Worm (Caenorhabditis elegans): Measurements from ENCODE around the gene W03C9.8.
A peak's percentile ranks its signal among the peaks of the same experiment; 100 is the strongest.

W03C9.8 gene

ce11 chrII:11964847-11965246, 16.3 kb downstream of the W03C9.8 start (continued):
- TF ChIP-seq attf-5 (GFP tag; optimal IDR thresholded peaks at IDR 0.05) (peak; percentile 42), snpc-1.1 (tag; optimal IDR thresholded peaks at IDR 0.05; ENCODE audit: insufficient read depth) (no peak), Y56A3A.18 (GFP tag; IDR thresholded peaks at IDR 0.05) (0 out of 2 replicates have a peak, but pooled peaks have one; percentile 61), fkh-3 (tag; optimal IDR thresholded peaks at IDR 0.05) (no peak), rpc-1 (optimal IDR thresholded peaks at IDR 0.05) (no peak), rpc-1 (tag; optimal IDR thresholded peaks at IDR 0.05) (no peak)

ce11 chrII:11966602-11967001, 18.0 kb downstream of the W03C9.8 start, which contains the start of gene rab-7:
rab-7 (minus strand) TSS chrII:11966931.
- no peak for TF ChIP-seq egl-18 (GFP tag; IDR thresholded peaks at IDR 0.05)
- no peak for TF ChIP-seq lsl-1 (GFP tag; optimal IDR thresholded peaks at IDR 0.05)
- TF ChIP-seq lin-40 (tag; optimal IDR thresholded peaks at IDR 0.05), result no peak
- TF ChIP-seq ztf-6 (GFP tag; IDR thresholded peaks at IDR 0.05), result no peak
- no peak for TF ChIP-seq nfya-1 (tag; optimal IDR thresholded peaks at IDR 0.05; ENCODE audit: borderline replicate concordance, insufficient read depth)
- no peak for TF ChIP-seq cebp-1 (GFP tag; IDR thresholded peaks at IDR 0.05)
- TF ChIP-seq cebp-1 (tag; optimal IDR thresholded peaks at IDR 0.05), result peak; percentile 15
- TF ChIP-seq lsy-27 (tag; optimal IDR thresholded peaks at IDR 0.05; ENCODE audit: borderline replicate concordance, insufficient read depth), result no peak
- TF ChIP-seq ztf-22 (GFP tag; optimal IDR thresholded peaks at IDR 0.05), result peak; percentile 39
- TF ChIP-seq ceh-40 (GFP tag; IDR thresholded peaks at IDR 0.05), result no peak
- no peak; the same call in 1 of the 2 replicates for TF ChIP-seq hsf-1 (GFP tag; IDR thresholded peaks at IDR 0.05)
- no peak for TF ChIP-seq ceh-58 (GFP tag; IDR thresholded peaks at IDR 0.05)
- TF ChIP-seq akir-1 (GFP tag; optimal IDR thresholded peaks at IDR 0.05), result no peak
- TF ChIP-seq snpc-1.3 (tag; optimal IDR thresholded peaks at IDR 0.05; ENCODE audit: insufficient read depth), result no peak
- no peak for TF ChIP-seq nhr-90 (tag; optimal IDR thresholded peaks at IDR 0.05)
- 0 out of 2 replicates have a peak, but pooled peaks have one; percentile 22 for TF ChIP-seq nfyb-1 (GFP tag; IDR thresholded peaks at IDR 0.05)
- TF ChIP-seq hrde-1 (tag; optimal IDR thresholded peaks at IDR 0.05; ENCODE audit: borderline replicate concordance), result no peak
- TF ChIP-seq madf-10 (tag; optimal IDR thresholded peaks at IDR 0.05), result peak; percentile 22
- no peak for TF ChIP-seq ztf-25 (GFP tag; IDR thresholded peaks at IDR 0.05)
- TF ChIP-seq lin-35 (GFP tag; optimal IDR thresholded peaks at IDR 0.05), result no peak
- TF ChIP-seq F37B4.10 (GFP tag; IDR thresholded peaks at IDR 0.05), result no peak
- peak; percentile 44 for TF ChIP-seq tlf-1 (GFP tag; optimal IDR thresholded peaks at IDR 0.05)
- TF ChIP-seq B0035.1 (tag; optimal IDR thresholded peaks at IDR 0.05), result no peak
- no peak for TF ChIP-seq F22D6.2 (tag; optimal IDR thresholded peaks at IDR 0.05)
- TF ChIP-seq B0261.1 (tag; optimal IDR thresholded peaks at IDR 0.05), result no peak
- peak; percentile 79 for TF ChIP-seq madf-3 (GFP tag; IDR thresholded peaks at IDR 0.05)
- no peak for TF ChIP-seq T26A5.8 (tag; optimal IDR thresholded peaks at IDR 0.05)
- peak; percentile 51 for TF ChIP-seq repo-1 (tag; optimal IDR thresholded peaks at IDR 0.05)
- no peak for TF ChIP-seq ccch-3 (GFP tag; optimal IDR thresholded peaks at IDR 0.05)
- no peak for TF ChIP-seq B0019.2 (GFP tag; conservative IDR thresholded peaks at IDR 0.05)
- no peak for TF ChIP-seq K11D2.4 (GFP tag; IDR thresholded peaks at IDR 0.05)
- TF ChIP-seq him-1 (tag; optimal IDR thresholded peaks at IDR 0.05), result no peak
- TF ChIP-seq unc-130 (GFP tag; optimal IDR thresholded peaks at IDR 0.05), result no peak
- peak; percentile 53; the same call in 1 of the 2 replicates for TF ChIP-seq ekl-4 (GFP tag; IDR thresholded peaks at IDR 0.05)
- no peak for TF ChIP-seq madf-8 (GFP tag; conservative IDR thresholded peaks at IDR 0.05)
- TF ChIP-seq pha-4 (tag; optimal IDR thresholded peaks at IDR 0.05), result no peak
- TF ChIP-seq F49E8.2 (tag; optimal IDR thresholded peaks at IDR 0.05; ENCODE audit: insufficient read depth), result peak; percentile 15
- TF ChIP-seq sptf-2 (GFP tag; optimal IDR thresholded peaks at IDR 0.05), result no peak
- TF ChIP-seq nfya-2 (GFP tag; IDR thresholded peaks at IDR 0.05), result no peak
- TF ChIP-seq ceh-79 (tag; optimal IDR thresholded peaks at IDR 0.05), result no peak
- no peak for TF ChIP-seq ceh-100 (GFP tag; IDR thresholded peaks at IDR 0.05)
